Worm (Caenorhabditis elegans) whole organism, L3 larva: Measurements from ENCODE around the gene D2096.11.

Source experiments
- R02D3.7 ChIP-seq: fragments of 150-350 bp; optimal IDR thresholded peaks from 2 replicates; lab custom pipeline; 2014; ENCODE audit warnings: missing biosample characterization, missing genetic modification characterization
- ZK546.5 ChIP-seq: sonication (generic microtip); optimal IDR thresholded peaks from 2 replicates; lab custom pipeline; 2017; ENCODE audit warnings: missing biosample characterization, missing genetic modification characterization
- aly-2 ChIP-seq: fragments of 150-350 bp; optimal IDR thresholded peaks from 2 replicates; lab custom pipeline; 2014; ENCODE audit warnings: missing biosample characterization, missing genetic modification characterization
- ama-1 ChIP-seq: fragments of 150-350 bp; optimal IDR thresholded peaks from 2 replicates; lab custom pipeline; 2018
- ceh-16 ChIP-seq: sonication (generic microtip); optimal IDR thresholded peaks from 2 replicates; lab custom pipeline; 2017; ENCODE audit warnings: missing biosample characterization, missing genetic modification characterization
- ceh-28 ChIP-seq: fragments of 150-350 bp; optimal IDR thresholded peaks from 2 replicates; lab custom pipeline; 2014; ENCODE audit warnings: missing biosample characterization, missing genetic modification reagents, missing genetic modification characterization
- ceh-82 ChIP-seq: fragments of 150-350 bp; optimal IDR thresholded peaks from 2 replicates; lab custom pipeline; 2014; ENCODE audit warnings: missing biosample characterization, missing genetic modification characterization
- ceh-9 ChIP-seq: sonication (generic microtip); optimal IDR thresholded peaks from 2 replicates; lab custom pipeline; 2018; ENCODE audit warnings: missing biosample characterization, missing genetic modification characterization
- daf-12 ChIP-seq: fragments of 150-350 bp; optimal IDR thresholded peaks from 2 replicates; lab custom pipeline; 2014; ENCODE audit warnings: missing biosample characterization, missing genetic modification reagents, missing genetic modification characterization
- egl-27 ChIP-seq: sonication (generic microtip); optimal IDR thresholded peaks from 4 replicates; lab custom pipeline; 2017; ENCODE audit warnings: missing biosample characterization, missing genetic modification reagents, missing genetic modification characterization
- egl-5 ChIP-seq: fragments of 150-350 bp; optimal IDR thresholded peaks from 2 replicates; lab custom pipeline; 2017; ENCODE audit warnings: missing biosample characterization, missing genetic modification reagents, missing genetic modification characterization, inconsistent platforms
- elt-1 ChIP-seq: fragments of 150-350 bp; optimal IDR thresholded peaks from 2 replicates; lab custom pipeline; 2014; ENCODE audit warnings: missing biosample characterization, missing genetic modification characterization
- elt-2 ChIP-seq: sonication (generic microtip); optimal IDR thresholded peaks from 2 replicates; lab custom pipeline; 2016; ENCODE audit warnings: missing genetic modification reagents, mild to moderate bottlenecking, missing genetic modification characterization, missing compliant biosample characterization
- elt-3 ChIP-seq, 3 experiments: fragments of 150-350 bp in 1 of 3; sonication (generic microtip) in 2 of 3; optimal IDR thresholded peaks; 2 replicates in 2 of 3; 4 replicates in 1 of 3; lab custom pipeline; 2014 to 2017; ENCODE audit warnings: missing biosample characterization in 3 of 3, missing genetic modification characterization in 3 of 3
- eor-1 ChIP-seq, 2 experiments: fragments of 150-350 bp; optimal IDR thresholded peaks; 2 replicates each; lab custom pipeline; 2014 to 2018; ENCODE audit warnings: missing biosample characterization in 2 of 2, missing genetic modification characterization in 2 of 2
- fkh-10 ChIP-seq: sonication (generic microtip); optimal IDR thresholded peaks from 2 replicates; lab custom pipeline; 2017; ENCODE audit warnings: missing biosample characterization, missing genetic modification reagents, missing genetic modification characterization
- fkh-2 ChIP-seq: fragments of 150-350 bp; optimal IDR thresholded peaks from 2 replicates; lab custom pipeline; 2014; ENCODE audit warnings: missing biosample characterization, missing genetic modification reagents, missing genetic modification characterization
- fos-1 ChIP-seq: fragments of 150-350 bp; optimal IDR thresholded peaks from 2 replicates; lab custom pipeline; 2014; ENCODE audit warnings: missing biosample characterization, missing genetic modification characterization
- hmg-11 ChIP-seq: sonication (generic microtip); optimal IDR thresholded peaks from 2 replicates; lab custom pipeline; 2016; ENCODE audit warnings: missing genetic modification characterization, missing compliant biosample characterization
- jun-1 ChIP-seq: fragments of 150-350 bp; optimal IDR thresholded peaks from 2 replicates; lab custom pipeline; 2014; ENCODE audit warnings: missing biosample characterization, missing genetic modification reagents, missing genetic modification characterization
- lin-15B ChIP-seq: fragments of 150-350 bp; optimal IDR thresholded peaks from 2 replicates; lab custom pipeline; 2014; ENCODE audit warnings: missing biosample characterization, missing genetic modification characterization
- lin-39 ChIP-seq: fragments of 150-350 bp; optimal IDR thresholded peaks from 2 replicates; lab custom pipeline; 2018; ENCODE audit warnings: missing biosample characterization, missing genetic modification reagents, missing genetic modification characterization
- lsy-12 ChIP-seq: sonication (generic microtip); optimal IDR thresholded peaks from 2 replicates; lab custom pipeline; 2016; ENCODE audit warnings: mild to moderate bottlenecking, missing genetic modification characterization, missing compliant biosample characterization
- mdl-1 ChIP-seq: fragments of 150-350 bp; optimal IDR thresholded peaks from 2 replicates; lab custom pipeline; 2014; ENCODE audit warnings: missing biosample characterization, missing genetic modification characterization
- mml-1 ChIP-seq: fragments of 150-350 bp; sonication (generic microtip); optimal IDR thresholded peaks from 3 replicates; lab custom pipeline; 2014; ENCODE audit warnings: missing biosample characterization, missing genetic modification characterization
- nfya-1 ChIP-seq: sonication (generic microtip); optimal IDR thresholded peaks from 2 replicates; lab custom pipeline; 2017; ENCODE audit warnings: missing genetic modification characterization, mild to moderate bottlenecking, missing compliant biosample characterization, antibody characterized with exemption, moderate library complexity; ENCODE audit not compliant: insufficient read depth
- nhr-11 ChIP-seq: fragments of 150-350 bp; optimal IDR thresholded peaks from 2 replicates; lab custom pipeline; 2014; ENCODE audit warnings: missing biosample characterization, missing genetic modification characterization
- nhr-12 ChIP-seq: fragments of 150-350 bp; optimal IDR thresholded peaks from 2 replicates; lab custom pipeline; 2014; ENCODE audit warnings: missing biosample characterization, missing genetic modification characterization
- nhr-23 ChIP-seq: fragments of 150-350 bp; optimal IDR thresholded peaks from 2 replicates; lab custom pipeline; 2014; ENCODE audit warnings: missing biosample characterization, missing genetic modification reagents, missing genetic modification characterization
- nhr-237 ChIP-seq: fragments of 150-350 bp; optimal IDR thresholded peaks from 2 replicates; lab custom pipeline; 2014; ENCODE audit warnings: missing biosample characterization, missing genetic modification characterization
- nhr-25 ChIP-seq: sonication (generic microtip); optimal IDR thresholded peaks from 2 replicates; lab custom pipeline; 2017; ENCODE audit warnings: missing biosample characterization, missing genetic modification characterization
- nhr-28 ChIP-seq: fragments of 150-350 bp; optimal IDR thresholded peaks from 2 replicates; lab custom pipeline; 2014; ENCODE audit warnings: missing biosample characterization, missing genetic modification characterization
- nhr-43 ChIP-seq: sonication (generic microtip); optimal IDR thresholded peaks from 2 replicates; lab custom pipeline; 2016; ENCODE audit warnings: mild to moderate bottlenecking, missing genetic modification characterization, missing compliant biosample characterization; ENCODE audit not compliant: poor library complexity, severe bottlenecking
- nhr-67 ChIP-seq: fragments of 150-350 bp; optimal IDR thresholded peaks from 2 replicates; lab custom pipeline; 2014; ENCODE audit warnings: missing biosample characterization, missing genetic modification characterization
- nhr-77 ChIP-seq: fragments of 150-350 bp; optimal IDR thresholded peaks from 2 replicates; lab custom pipeline; 2014; ENCODE audit warnings: missing biosample characterization, missing genetic modification characterization
- pha-4 ChIP-seq: fragments of 150-350 bp; optimal IDR thresholded peaks from 2 replicates; lab custom pipeline; 2014; ENCODE audit warnings: missing biosample characterization, missing genetic modification reagents, missing genetic modification characterization
- sea-2 ChIP-seq: fragments of 150-350 bp; sonication (generic microtip); optimal IDR thresholded peaks from 4 replicates; lab custom pipeline; 2014; ENCODE audit warnings: missing biosample characterization, missing genetic modification reagents, missing genetic modification characterization
- skn-1 ChIP-seq: fragments of 150-350 bp; optimal IDR thresholded peaks from 2 replicates; lab custom pipeline; 2014; ENCODE audit warnings: missing biosample characterization, missing genetic modification characterization
- snpc-4 ChIP-seq: fragments of 150-350 bp; optimal IDR thresholded peaks from 2 replicates; lab custom pipeline; 2014; ENCODE audit warnings: missing biosample characterization, missing genetic modification characterization
- zag-1 ChIP-seq: fragments of 150-350 bp; optimal IDR thresholded peaks from 2 replicates; lab custom pipeline; 2014; ENCODE audit warnings: missing biosample characterization, missing genetic modification characterization
- ztf-11 ChIP-seq: fragments of 150-350 bp; optimal IDR thresholded peaks from 2 replicates; lab custom pipeline; 2014; ENCODE audit warnings: missing biosample characterization, missing genetic modification characterization
- ztf-4 ChIP-seq: fragments of 150-350 bp; optimal IDR thresholded peaks from 2 replicates; lab custom pipeline; 2014; ENCODE audit warnings: missing biosample characterization, missing genetic modification characterization

Gene D2096.11

ce11 chrIV:8379278-8379677, 14.7 kb downstream of the D2096.11 start, which contains the start of gene nap-1 (continued):
- TF ChIP-seq nhr-12 (no peak), ama-1 (lab: Kevin White, UChicago) (peak; percentile 14), ceh-16 (tag; lab: Kevin White, UChicago) (no peak), jun-1 (tag; lab: Kevin White, UChicago) (no peak), nhr-77 (tag; lab: Kevin White, UChicago) (no peak), nhr-28 (tag; lab: Kevin White, UChicago) (no peak), pha-4 (tag; lab: Kevin White, UChicago) (peak; percentile 95)

ce11 chrIV:8378280-8378679, 15.7 kb downstream of the D2096.11 start:
- TF ChIP-seq elt-3 (tag; optimal IDR thresholded peaks at IDR 0.05; lab: Kevin White, UChicago), result no peak
- no peak for TF ChIP-seq lin-39 (tag; lab: Kevin White, UChicago)
- TF ChIP-seq ceh-9, result no peak
- no peak for TF ChIP-seq nhr-11 (tag; lab: Kevin White, UChicago)
- TF ChIP-seq nhr-237 (tag; lab: Kevin White, UChicago), result no peak
- no peak for TF ChIP-seq ceh-16 (tag; lab: Kevin White, UChicago)
- TF ChIP-seq R02D3.7 (tag; lab: Kevin White, UChicago), result no peak
- TF ChIP-seq, all 47 proteins: peak for 0

DNA sequence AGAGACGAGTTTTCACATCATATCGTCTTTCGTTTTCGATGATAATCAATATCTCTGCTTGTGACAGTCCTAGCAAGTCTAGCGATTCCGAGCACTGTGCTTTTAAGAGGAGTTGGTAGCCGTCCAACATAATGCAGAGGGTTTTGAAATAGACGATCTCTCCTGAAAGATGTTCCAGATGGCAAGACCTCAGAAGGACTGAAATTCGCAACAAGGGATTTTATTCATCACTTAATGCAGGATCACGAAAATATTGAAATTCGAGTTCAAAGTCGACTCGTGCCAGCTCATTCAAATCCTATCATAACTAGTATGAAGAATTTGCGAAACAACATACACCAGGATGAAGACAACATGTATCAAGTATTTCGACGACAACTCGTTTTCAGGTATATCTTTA, 16.5 kb downstream of the D2096.11 start, which contains the start of gene D2096.7:
D2096.7 (minus strand) TSS at position 130 of the 400 bp plus-strand sequence.
- TF ChIP-seq nfya-1 (tag; lab: Kevin White, UChicago), result no peak
- peak; percentile 77 for TF ChIP-seq ama-1 (lab: Kevin White, UChicago)
- no peak for TF ChIP-seq nhr-67 (tag; lab: Kevin White, UChicago)
- no peak for TF ChIP-seq nhr-237 (tag; lab: Kevin White, UChicago)
- peak; percentile 2 for TF ChIP-seq elt-2
- TF ChIP-seq ceh-82 (tag; lab: Kevin White, UChicago), result no peak
- TF ChIP-seq fkh-10 (GFP tag; lab: Kevin White, UChicago), result no peak
- peak; percentile 47 for TF ChIP-seq ztf-4
- peak; percentile 6 for TF ChIP-seq lsy-12
- peak; percentile 31 for TF ChIP-seq nhr-43 (tag; lab: Kevin White, UChicago)

- TF ChIP-seq R02D3.7 (tag; lab: Kevin White, UChicago) (no peak), nfya-1 (tag; lab: Kevin White, UChicago) (peak; percentile 44), pha-4 (tag; lab: Kevin White, UChicago) (peak; percentile 55), ceh-28 (no peak)
These were observed 17.1 kb downstream of the D2096.11 start for ce11 chrIV:8376923-8377322.

DNA sequence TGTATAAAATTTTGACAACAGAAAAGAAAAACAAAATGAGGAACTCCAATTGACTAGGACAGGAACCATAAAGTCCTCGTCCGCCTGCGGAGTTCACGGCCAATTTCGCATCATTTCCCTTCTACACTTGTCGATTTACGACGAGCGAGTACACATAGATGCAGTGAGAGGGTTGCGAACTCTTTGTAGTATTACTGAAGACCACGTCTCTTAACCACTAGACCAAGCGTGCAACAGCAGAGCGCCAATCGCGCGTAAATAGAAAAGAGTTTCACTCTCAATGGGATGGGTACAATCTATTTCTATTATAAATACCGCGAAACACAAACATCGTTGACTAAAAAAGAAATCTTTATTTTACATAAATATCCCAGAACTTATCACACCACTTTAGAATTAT, 18.6 kb downstream of the D2096.11 start:
- peak; percentile 79 for TF ChIP-seq lsy-12
- peak; percentile 84 for TF ChIP-seq ama-1 (lab: Kevin White, UChicago)
- no peak for TF ChIP-seq zag-1 (tag; lab: Kevin White, UChicago)
- peak; percentile 71 for TF ChIP-seq egl-5
- no peak for TF ChIP-seq nhr-237 (tag; lab: Kevin White, UChicago)
- TF ChIP-seq nfya-1 (tag; lab: Kevin White, UChicago), result peak; percentile 80
- no peak for TF ChIP-seq aly-2
- peak; percentile 79 for TF ChIP-seq R02D3.7 (tag; lab: Kevin White, UChicago)
- TF ChIP-seq mml-1 (tag; lab: Kevin White, UChicago), result no peak
- TF ChIP-seq fkh-2, result no peak
- peak; percentile 63 for TF ChIP-seq snpc-4 (tag; lab: Kevin White, UChicago)
- TF ChIP-seq skn-1, result peak; percentile 57
- TF ChIP-seq hmg-11 (tag; lab: Kevin White, UChicago), result no peak
- peak; percentile 59 for TF ChIP-seq nhr-25 (tag; lab: Kevin White, UChicago)
- peak; percentile 88 for TF ChIP-seq pha-4 (tag; lab: Kevin White, UChicago)
- peak; percentile 59 for TF ChIP-seq lin-15B (tag; lab: Kevin White, UChicago)
- TF ChIP-seq mdl-1 (tag; lab: Kevin White, UChicago), result no peak
- peak; percentile 66 for TF ChIP-seq elt-2
- no peak for TF ChIP-seq elt-3 (tag; optimal IDR thresholded peaks at IDR 0.05; lab: Kevin White, UChicago)
- peak; percentile 90 for TF ChIP-seq lin-39 (tag; lab: Kevin White, UChicago)
- no peak for TF ChIP-seq ceh-28
- no peak for TF ChIP-seq ZK546.5
- peak; percentile 55 for TF ChIP-seq jun-1 (tag; lab: Kevin White, UChicago)
- no peak for TF ChIP-seq nhr-12
- no peak for TF ChIP-seq nhr-77 (tag; lab: Kevin White, UChicago)
- TF ChIP-seq ceh-82 (tag; lab: Kevin White, UChicago), result peak; percentile 18
- no peak for TF ChIP-seq ceh-16 (tag; lab: Kevin White, UChicago)
- no peak for TF ChIP-seq ztf-11 (tag; lab: Kevin White, UChicago)
- TF ChIP-seq sea-2 (GFP tag; lab: Kevin White, UChicago), result no peak
- no peak for TF ChIP-seq elt-1
- no peak for TF ChIP-seq daf-12 (tag; lab: Kevin White, UChicago)
- TF ChIP-seq nhr-23, result peak; percentile 56
- no peak for TF ChIP-seq fkh-10 (GFP tag; lab: Kevin White, UChicago)
- peak; percentile 7 for TF ChIP-seq egl-27 (tag; lab: Kevin White, UChicago)
- no peak for TF ChIP-seq fos-1
- TF ChIP-seq ztf-4, result peak; percentile 30
- no peak for TF ChIP-seq nhr-28 (tag; lab: Kevin White, UChicago)
- TF ChIP-seq eor-1 (tag; optimal IDR thresholded peaks at IDR 0.05; lab: Kevin White, UChicago), result no peak
